Worm (Caenorhabditis elegans): Measurements from ENCODE around the gene hmt-1.

Gene hmt-1

DNA sequence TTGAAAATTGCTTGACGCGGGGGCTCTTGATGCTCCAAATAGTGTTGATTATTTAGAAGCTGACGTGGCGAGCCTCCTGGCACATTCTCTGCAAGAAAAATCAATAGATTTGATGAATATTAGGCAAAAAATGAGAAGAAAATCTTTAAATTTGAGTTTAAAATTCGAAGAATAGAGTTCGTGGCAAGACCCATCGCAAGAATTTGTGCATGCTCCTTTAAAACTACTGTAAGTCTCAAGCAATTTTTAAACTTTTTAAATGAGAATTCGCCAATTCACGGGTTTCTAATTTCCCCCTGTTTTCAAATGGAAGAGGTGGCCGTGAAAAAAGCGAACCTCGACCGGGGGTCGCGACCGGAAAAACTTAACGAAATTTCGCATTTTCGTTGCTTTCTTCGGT lies 14.1 kb upstream of the hmt-1 start:
- TF ChIP-seq nhr-48 (tag; optimal IDR thresholded peaks at IDR 0.05) (no peak), lin-38 (GFP tag; IDR thresholded peaks at IDR 0.05) (no peak), unc-62 (GFP tag; optimal IDR thresholded peaks at IDR 0.05 in 1 of 2) (no peak), unc-62 (tag; optimal IDR thresholded peaks at IDR 0.05) (no peak), nhr-77 (tag; optimal IDR thresholded peaks at IDR 0.05) (no peak), cey-2 (tag; optimal IDR thresholded peaks at IDR 0.05; ENCODE audit: borderline replicate concordance, insufficient read depth) (no peak), Y48G9A.11 (GFP tag; IDR thresholded peaks at IDR 0.05) (no peak), nhr-6 (tag; optimal IDR thresholded peaks at IDR 0.05) (no peak), egl-27 (tag; optimal IDR thresholded peaks at IDR 0.05) (no peak), daf-19 (GFP tag; conservative IDR thresholded peaks at IDR 0.05) (no peak), zfp-2 (tag; optimal IDR thresholded peaks at IDR 0.05) (no peak), lin-13 (GFP tag; optimal IDR thresholded peaks at IDR 0.05) (no peak), F44E2.7 (GFP tag; IDR thresholded peaks at IDR 0.05) (no peak), dve-1 (tag; optimal IDR thresholded peaks at IDR 0.05; ENCODE audit: insufficient read depth) (no peak)

ce11 chrIII:11112718-11113117 lies 13.0 kb upstream of the hmt-1 start:
- TF ChIP-seq ZK337.2 (GFP tag; IDR thresholded peaks at IDR 0.05) (peak; percentile 82; the same call in 1 of the 2 replicates), mes-2 (tag; optimal IDR thresholded peaks at IDR 0.05; ENCODE audit: poor library complexity, severe bottlenecking) (peak; percentile 92), set-16 (GFP tag; IDR thresholded peaks at IDR 0.05) (peak; percentile 23; the same call in 1 of the 2 replicates), daf-8 (GFP tag; IDR thresholded peaks at IDR 0.05) (no peak), T26A8.4 (GFP tag; IDR thresholded peaks at IDR 0.05) (0 out of 2 replicates have a peak, but pooled peaks have one; percentile 33), dmd-9 (GFP tag; IDR thresholded peaks at IDR 0.05) (peak; percentile 84), nhr-42 (GFP tag; IDR thresholded peaks at IDR 0.05) (peak; percentile 56; the same call in 1 of the 2 replicates), nhr-237 (tag; optimal IDR thresholded peaks at IDR 0.05) (no peak), spr-3 (GFP tag; optimal IDR thresholded peaks at IDR 0.05) (no peak), zip-11 (GFP tag; IDR thresholded peaks at IDR 0.05) (no peak), nhr-25 (tag; optimal IDR thresholded peaks at IDR 0.05; ENCODE audit: borderline replicate concordance, insufficient read depth) (no peak), ama-1 (optimal IDR thresholded peaks at IDR 0.05) (no peak), ztf-11 (tag; optimal IDR thresholded peaks at IDR 0.05) (no peak), pha-4 (GFP tag; IDR thresholded peaks at IDR 0.05) (peak; percentile 62), pha-4 (tag; optimal IDR thresholded peaks at IDR 0.05) (no peak), gei-8 (GFP tag; optimal IDR thresholded peaks at IDR 0.05) (no peak), daf-16 (GFP tag; optimal IDR thresholded peaks at IDR 0.05) (peak in 1 of 2 experiments; percentile 10), daf-16 (tag; optimal IDR thresholded peaks at IDR 0.05) (peak; percentile 39), lin-39 (tag; optimal IDR thresholded peaks at IDR 0.05) (no peak), nhr-77 (tag; optimal IDR thresholded peaks at IDR 0.05) (no peak), daf-12 (tag; optimal IDR thresholded peaks at IDR 0.05) (no peak), Y5F2A.4 (GFP tag; optimal IDR thresholded peaks at IDR 0.05) (no peak), Y48G9A.11 (GFP tag; IDR thresholded peaks at IDR 0.05) (peak; percentile 35; the same call in 1 of the 2 replicates), nhr-6 (tag; optimal IDR thresholded peaks at IDR 0.05) (no peak), hmg-1.1 (GFP tag; IDR thresholded peaks at IDR 0.05) (peak; percentile 78), vab-7 (GFP tag; IDR thresholded peaks at IDR 0.05) (0 out of 2 replicates have a peak, but pooled peaks have one; percentile 9), ceh-44 (GFP tag; IDR thresholded peaks at IDR 0.05) (peak; percentile 75; the same call in 1 of the 2 replicates), D1046.2 (GFP tag; IDR thresholded peaks at IDR 0.05) (no peak), lim-7 (GFP tag; IDR thresholded peaks at IDR 0.05) (no peak), mxl-3 (GFP tag; optimal IDR thresholded peaks at IDR 0.05) (peak; percentile 82), nhr-102 (tag; optimal IDR thresholded peaks at IDR 0.05) (peak; percentile 52), ceh-32 (tag; optimal IDR thresholded peaks at IDR 0.05; ENCODE audit: poor library complexity) (no peak), madf-9 (GFP tag; conservative IDR thresholded peaks at IDR 0.05) (peak; percentile 50; the same call in 1 of the 2 replicates), dpl-1 (GFP tag; optimal IDR thresholded peaks at IDR 0.05) (peak; percentile 25), lin-38 (GFP tag; IDR thresholded peaks at IDR 0.05) (peak; percentile 89), Y75B8A.6 (GFP tag; IDR thresholded peaks at IDR 0.05) (0 out of 2 replicates have a peak, but pooled peaks have one; percentile 52), egl-27 (tag; optimal IDR thresholded peaks at IDR 0.05) (no peak), hif-1 (tag; optimal IDR thresholded peaks at IDR 0.05) (peak in 1 of 2 experiments; percentile 67), php-3 (GFP tag; IDR thresholded peaks at IDR 0.05) (0 out of 2 replicates have a peak, but pooled peaks have one; percentile 10), hlh-11 (tag; optimal IDR thresholded peaks at IDR 0.05) (peak; percentile 59)

Data from whole organism, L4 larva.